Worm (Caenorhabditis elegans) whole organism, L2 larva: Measurements from ENCODE around the gene gly-20.
A peak's percentile ranks its signal among the peaks of the same experiment; 100 is the strongest.

Source experiments
- C34F6.9 ChIP-seq: fragments of 150-350 bp; optimal IDR thresholded peaks from 2 replicates; lab custom pipeline; 2014; ENCODE audit warnings: missing biosample characterization, missing genetic modification characterization
- F13H6.1 ChIP-seq: sonication (generic microtip); optimal IDR thresholded peaks from 2 replicates; lab custom pipeline; 2016; ENCODE audit warnings: missing genetic modification characterization, missing compliant biosample characterization
- R02D3.7 ChIP-seq: fragments of 150-350 bp; optimal IDR thresholded peaks from 2 replicates; lab custom pipeline; 2014; ENCODE audit warnings: missing biosample characterization, missing genetic modification characterization
- Y55F3AM.14 ChIP-seq: fragments of 200-800 bp; sonication (Bioruptor generic); optimal IDR thresholded peaks from 2 replicates; lab custom pipeline; 2018; ENCODE audit warnings: mild to moderate bottlenecking, missing genetic modification characterization, missing compliant biosample characterization
- blmp-1 ChIP-seq: sonication (generic microtip); optimal IDR thresholded peaks from 2 replicates; lab custom pipeline; 2017; ENCODE audit warnings: missing genetic modification characterization, mild to moderate bottlenecking, missing compliant biosample characterization, antibody characterized with exemption, moderate library complexity; ENCODE audit not compliant: insufficient read depth
- ceh-16 ChIP-seq: fragments of 150-350 bp; optimal IDR thresholded peaks from 2 replicates; lab custom pipeline; 2014; ENCODE audit warnings: missing biosample characterization, missing genetic modification characterization
- crh-2 ChIP-seq: sonication (generic microtip); optimal IDR thresholded peaks from 2 replicates; lab custom pipeline; 2017; ENCODE audit warnings: missing biosample characterization, missing genetic modification characterization
- elt-3 ChIP-seq: sonication (generic microtip); optimal IDR thresholded peaks from 2 replicates; lab custom pipeline; 2017; ENCODE audit warnings: missing biosample characterization, missing genetic modification characterization
- fos-1 ChIP-seq: fragments of 150-350 bp; optimal IDR thresholded peaks from 2 replicates; lab custom pipeline; 2014; ENCODE audit warnings: missing biosample characterization, missing genetic modification characterization
- gmeb-1 ChIP-seq: fragments of 150-350 bp; optimal IDR thresholded peaks from 2 replicates; lab custom pipeline; 2014; ENCODE audit warnings: missing biosample characterization, missing genetic modification characterization
- lin-39 ChIP-seq: fragments of 150-350 bp; optimal IDR thresholded peaks from 2 replicates; lab custom pipeline; 2014; ENCODE audit warnings: missing biosample characterization, missing genetic modification reagents, missing genetic modification characterization
- lsy-2 ChIP-seq, 2 experiments: fragments of 150-350 bp in 1 of 2; sonication (generic microtip) in 1 of 2; optimal IDR thresholded peaks; 2 replicates each; lab custom pipeline; 2014 to 2017; ENCODE audit warnings: missing biosample characterization in 2 of 2, missing genetic modification characterization in 2 of 2
- mab-5 ChIP-seq: fragments of 150-350 bp; optimal IDR thresholded peaks from 2 replicates; lab custom pipeline; 2014; ENCODE audit warnings: missing biosample characterization, missing genetic modification characterization
- nhr-10 ChIP-seq: sonication (generic microtip); optimal IDR thresholded peaks from 2 replicates; lab custom pipeline; 2017; ENCODE audit warnings: missing biosample characterization, missing genetic modification characterization
- nhr-11 ChIP-seq: fragments of 150-350 bp; optimal IDR thresholded peaks from 2 replicates; lab custom pipeline; 2014; ENCODE audit warnings: missing biosample characterization, missing genetic modification characterization
- nhr-129 ChIP-seq: fragments of 150-350 bp; optimal IDR thresholded peaks from 2 replicates; lab custom pipeline; 2014; ENCODE audit warnings: missing biosample characterization, missing genetic modification characterization
- nhr-237 ChIP-seq: fragments of 150-350 bp; optimal IDR thresholded peaks from 2 replicates; lab custom pipeline; 2014; ENCODE audit warnings: missing biosample characterization, missing genetic modification characterization
- nhr-25 ChIP-seq: fragments of 150-350 bp; sonication (generic microtip); optimal IDR thresholded peaks from 3 replicates; lab custom pipeline; 2014; ENCODE audit warnings: missing biosample characterization, missing genetic modification characterization
- nhr-77 ChIP-seq: fragments of 150-350 bp; optimal IDR thresholded peaks from 2 replicates; lab custom pipeline; 2014; ENCODE audit warnings: missing biosample characterization, missing genetic modification characterization
- sem-4 ChIP-seq: fragments of 150-350 bp; optimal IDR thresholded peaks from 2 replicates; lab custom pipeline; 2014; ENCODE audit warnings: missing biosample characterization, missing genetic modification reagents, missing genetic modification characterization
- skn-1 ChIP-seq: sonication (generic microtip); optimal IDR thresholded peaks from 2 replicates; lab custom pipeline; 2017; ENCODE audit warnings: missing biosample characterization, missing genetic modification characterization
- sma-3 ChIP-seq: sonication (generic microtip); optimal IDR thresholded peaks from 2 replicates; lab custom pipeline; 2016; ENCODE audit warnings: missing genetic modification reagents, missing genetic modification characterization, missing compliant biosample characterization
- sma-9 ChIP-seq, 2 experiments: fragments of 150-350 bp in 1 of 2; sonication (generic microtip) in 1 of 2; optimal IDR thresholded peaks; 2 replicates each; lab custom pipeline; 2014 to 2016; ENCODE audit warnings: missing genetic modification characterization in 2 of 2, mild to moderate bottlenecking in 1 of 2, missing biosample characterization in 1 of 2, missing compliant biosample characterization in 1 of 2, missing genetic modification reagents in 1 of 2, moderate library complexity in 1 of 2
- unc-39 ChIP-seq: fragments of 150-350 bp; optimal IDR thresholded peaks from 2 replicates; lab custom pipeline; 2014; ENCODE audit warnings: missing biosample characterization, missing genetic modification characterization
- zag-1 ChIP-seq: fragments of 150-350 bp; optimal IDR thresholded peaks from 2 replicates; lab custom pipeline; 2014; ENCODE audit warnings: missing biosample characterization, missing genetic modification characterization
- ztf-1 ChIP-seq: fragments of 200-800 bp; sonication (Bioruptor generic); conservative IDR thresholded peaks from 2 replicates; pipeline ENCODE4 v1.3.6; 2022; ENCODE audit warnings: missing genetic modification characterization, missing compliant biosample characterization

Gene gly-20

DNA sequence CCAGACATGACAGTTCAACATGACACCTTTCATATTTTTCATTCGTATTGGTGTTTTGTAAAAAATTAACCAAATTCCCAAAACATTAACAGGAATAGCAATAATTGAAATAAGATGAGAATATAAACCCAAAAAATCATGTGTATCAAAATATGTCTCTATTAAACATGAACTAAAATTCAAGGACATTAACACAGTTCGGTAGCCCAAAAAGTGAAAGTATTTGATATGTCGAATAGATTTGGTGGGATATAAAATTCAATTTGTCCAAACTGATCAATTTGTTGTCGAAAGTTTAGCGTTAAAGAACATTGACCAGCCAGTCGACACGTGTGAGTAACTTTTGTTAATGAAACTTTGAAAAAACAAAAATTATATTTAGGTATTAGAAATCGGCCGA lies 20.3 kb downstream of the gly-20 start, which contains the start of gene srh-46:
TSS of gene srh-46 (minus strand) at position 189 of the 400 bp plus-strand sequence.
- TF ChIP-seq ztf-1 (GFP tag; lab: Robert Waterston, UW) (no peak), blmp-1 (tag; lab: Kevin White, UChicago) (peak; percentile 67), crh-2 (tag; lab: Kevin White, UChicago) (no peak)

DNA sequence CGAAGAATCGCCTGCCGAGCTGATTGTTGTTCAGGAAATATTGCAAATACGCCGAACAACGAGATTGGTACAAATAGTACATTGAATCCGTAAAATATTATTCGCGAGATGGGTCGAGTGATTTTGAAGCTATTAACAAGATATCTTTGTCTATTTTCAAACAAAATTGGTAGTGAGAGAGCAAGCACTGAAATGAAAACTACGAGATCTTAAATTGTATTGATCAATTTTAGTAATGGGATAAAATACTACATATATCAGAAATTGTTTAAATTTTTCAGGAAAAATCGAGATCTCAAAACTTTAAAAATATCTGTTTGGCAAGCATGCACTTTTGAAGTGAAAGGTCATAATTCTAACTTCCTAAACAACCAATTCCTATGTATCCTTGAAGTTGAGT lies 21.8 kb downstream of the gly-20 start:
- TF ChIP-seq sem-4 (tag; lab: Kevin White, UChicago): no peak
- no peak for TF ChIP-seq elt-3 (tag; lab: Kevin White, UChicago)
- no peak for TF ChIP-seq nhr-11 (tag; lab: Kevin White, UChicago)
- no peak for TF ChIP-seq Y55F3AM.14 (GFP tag; lab: Kevin White, UChicago)
- no peak for TF ChIP-seq lin-39 (tag; lab: Kevin White, UChicago)
- TF ChIP-seq nhr-237 (tag; lab: Kevin White, UChicago): no peak
- no peak for TF ChIP-seq F13H6.1 (tag; lab: Kevin White, UChicago)

ce11 chrV:11304879-11305278 lies 22.5 kb downstream of the gly-20 start, which contains the start of gene srh-45:
srh-45 (minus strand) TSS chrV:11304979.
- TF ChIP-seq sma-3 (no peak), nhr-77 (tag; lab: Kevin White, UChicago) (no peak), blmp-1 (tag; lab: Kevin White, UChicago) (no peak), nhr-25 (tag; lab: Kevin White, UChicago) (no peak)
- TF ChIP-seq, all 48 proteins: peak for 0

ce11 chrV:11307781-11308180 lies 25.4 kb downstream of the gly-20 start:
- TF ChIP-seq nhr-237 (tag; lab: Kevin White, UChicago) (no peak), sma-9 (GFP tag; optimal IDR thresholded peaks at IDR 0.05; lab: Kevin White, UChicago) (peak; percentile 48), sma-9 (tag; optimal IDR thresholded peaks at IDR 0.05; lab: Kevin White, UChicago) (no peak), nhr-11 (tag; lab: Kevin White, UChicago) (no peak), F13H6.1 (tag; lab: Kevin White, UChicago) (peak; percentile 55), unc-39 (tag; lab: Kevin White, UChicago) (no peak), nhr-77 (tag; lab: Kevin White, UChicago) (no peak), fos-1 (no peak), sem-4 (tag; lab: Kevin White, UChicago) (no peak), gmeb-1 (tag; lab: Kevin White, UChicago) (no peak), C34F6.9 (tag; lab: Kevin White, UChicago) (peak; percentile 1), mab-5 (tag; lab: Kevin White, UChicago) (peak; percentile 65), ceh-16 (no peak)

- no peak for TF ChIP-seq nhr-237 (tag; lab: Kevin White, UChicago)
These were observed 26.0 kb downstream of the gly-20 start, which contains the start of gene snf-11 for ce11 chrV:11308346-11308745. snf-11 (minus strand) TSS chrV:11308446.

DNA sequence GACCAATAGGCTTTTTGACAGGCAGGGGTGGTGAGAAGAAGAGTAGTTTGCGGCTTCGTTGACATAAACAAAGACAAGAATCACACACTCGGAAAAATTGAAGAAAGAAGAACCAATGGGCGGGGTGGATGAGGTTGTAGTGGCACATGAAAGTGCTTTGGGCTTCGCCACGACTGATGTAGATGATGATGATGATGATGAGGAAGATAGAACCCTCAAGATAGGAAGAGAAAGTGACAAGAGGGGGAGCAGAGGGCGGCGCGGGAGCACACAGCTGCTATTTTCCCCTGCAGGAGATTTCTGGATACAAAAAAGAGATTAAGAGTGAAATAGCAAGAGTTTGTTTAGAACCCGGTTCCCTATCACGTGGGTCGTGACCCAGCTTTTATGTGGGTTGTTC lies 26.5 kb downstream of the gly-20 start:
- peak; percentile 56 for TF ChIP-seq nhr-129 (tag; lab: Kevin White, UChicago)
- TF ChIP-seq unc-39 (tag; lab: Kevin White, UChicago): no peak
- peak; percentile 12 for TF ChIP-seq zag-1
- peak in 1 of 2 experiments; percentile 22 for TF ChIP-seq lsy-2 (tag; optimal IDR thresholded peaks at IDR 0.05; lab: Kevin White, UChicago)
- peak; percentile 18 for TF ChIP-seq C34F6.9 (tag; lab: Kevin White, UChicago)
- peak; percentile 80 for TF ChIP-seq F13H6.1 (tag; lab: Kevin White, UChicago)
- no peak for TF ChIP-seq gmeb-1 (tag; lab: Kevin White, UChicago)
- peak; percentile 76 for TF ChIP-seq sma-9 (GFP tag; optimal IDR thresholded peaks at IDR 0.05; lab: Kevin White, UChicago)
- no peak for TF ChIP-seq sma-9 (tag; optimal IDR thresholded peaks at IDR 0.05; lab: Kevin White, UChicago)

ce11 chrV:11311013-11311472 lies 28.7 kb downstream of the gly-20 start, which contains the start of gene T03F7.7:
T03F7.7 (plus strand) TSS chrV:11311422.
- TF ChIP-seq sma-9 (GFP tag; optimal IDR thresholded peaks at IDR 0.05; lab: Kevin White, UChicago) (peak; percentile 32), sma-9 (tag; optimal IDR thresholded peaks at IDR 0.05; lab: Kevin White, UChicago) (no peak), nhr-10 (tag; lab: Kevin White, UChicago) (no peak), blmp-1 (tag; lab: Kevin White, UChicago) (peak; percentile 55), skn-1 (tag; lab: Kevin White, UChicago) (no peak), crh-2 (tag; lab: Kevin White, UChicago) (peak; percentile 36), nhr-25 (tag; lab: Kevin White, UChicago) (peak; percentile 55), sma-3 (peak; percentile 61), fos-1 (peak; percentile 97), R02D3.7 (tag; lab: Kevin White, UChicago) (no peak)
